Fruit fly (Drosophila melanogaster): ENCODE results near the gene Tdh.

Tdh gene

DNA sequence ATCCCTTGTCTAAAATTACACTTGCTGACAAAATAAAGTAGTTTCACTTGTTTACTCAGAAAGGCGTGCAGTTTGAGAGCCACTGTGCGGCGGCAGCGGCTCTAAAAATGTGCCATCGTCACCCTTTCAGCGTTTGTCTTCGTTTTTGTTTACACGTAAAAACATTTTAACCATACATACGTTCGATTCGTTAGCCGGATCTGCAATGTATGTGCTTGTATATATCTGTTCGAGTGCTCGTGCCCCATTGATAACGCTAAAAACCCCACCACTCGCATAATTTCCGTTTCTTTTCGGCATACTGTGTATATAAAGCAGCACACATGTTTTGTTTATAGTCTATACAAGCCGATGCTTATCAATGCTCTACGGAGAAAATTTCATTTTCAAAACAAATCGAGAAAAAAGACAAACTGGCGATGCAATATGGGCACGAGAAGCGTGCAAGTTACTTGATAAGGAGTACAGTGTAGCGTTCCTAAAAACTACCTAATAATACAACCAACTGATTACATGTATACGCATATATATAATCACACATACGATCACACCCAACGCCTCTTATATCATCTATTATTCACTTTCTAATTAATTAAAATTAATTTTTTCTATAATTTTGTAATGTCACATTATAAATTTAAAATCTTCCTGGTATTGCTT lies 49.9 kb downstream of the Tdh start (continued):
- TF ChIP-seq Bdp1 (GFP tag; optimal IDR thresholded peaks at IDR 0.05) (no peak), CG11456 (GFP tag; IDR thresholded peaks at IDR 0.05) (no peak), HLH4C (GFP tag; IDR thresholded peaks at IDR 0.05; ENCODE audit: partially characterized antibody) (peak; percentile 50; the same call in 2 of the 3 replicates), CG18599 (GFP tag; optimal IDR thresholded peaks at IDR 0.05) (peak; percentile 55), CG34422 (GFP tag; IDR thresholded peaks at IDR 0.05) (no peak), CG7928 (GFP tag; optimal IDR thresholded peaks at IDR 0.05) (no peak), HLH54F (GFP tag; optimal IDR thresholded peaks at IDR 0.05) (no peak), inv (GFP tag; IDR thresholded peaks at IDR 0.05; ENCODE audit: partially characterized antibody) (no peak), CG2202 (tag; optimal IDR thresholded peaks at IDR 0.05) (peak; percentile 15), CG8478 (optimal IDR thresholded peaks at IDR 0.05) (no peak), hbn (GFP tag; IDR thresholded peaks at IDR 0.05; ENCODE audit: partially characterized antibody) (no peak), CG11695 (GFP tag; IDR thresholded peaks at IDR 0.05) (no peak), CG14667 (GFP tag; IDR thresholded peaks at IDR 0.05) (no peak; the same call in 1 of the 2 replicates), wek (GFP tag; optimal IDR thresholded peaks at IDR 0.05) (no peak), odd (GFP tag; optimal IDR thresholded peaks at IDR 0.05) (no peak), slou (GFP tag; optimal IDR thresholded peaks at IDR 0.05) (no peak), hkb (optimal IDR thresholded peaks at IDR 0.05) (no peak), hkb (GFP tag; IDR thresholded peaks at IDR 0.05) (peak; percentile 16; the same call in 1 of the 2 replicates), CG1832 (GFP tag; optimal IDR thresholded peaks at IDR 0.05) (no peak), ac (GFP tag; optimal IDR thresholded peaks at IDR 0.05) (no peak), dan (GFP tag; IDR thresholded peaks at IDR 0.05) (no peak), CG13894 (tag; optimal IDR thresholded peaks at IDR 0.05) (no peak), fd64A (GFP tag; optimal IDR thresholded peaks at IDR 0.05) (no peak), CG4282 (GFP tag; optimal IDR thresholded peaks at IDR 0.05) (no peak), CG7372 (GFP tag; IDR thresholded peaks at IDR 0.05) (no peak), CG18764 (GFP tag; optimal IDR thresholded peaks at IDR 0.05) (peak; percentile 9), shn (GFP tag; optimal IDR thresholded peaks at IDR 0.05) (no peak), tup (GFP tag; optimal IDR thresholded peaks at IDR 0.05) (no peak), CG17361 (GFP tag; IDR thresholded peaks at IDR 0.05) (peak; percentile 77), Bteb2 (GFP tag; optimal IDR thresholded peaks at IDR 0.05) (no peak), CG6791 (GFP tag; IDR thresholded peaks at IDR 0.05; ENCODE audit: partially characterized antibody) (peak; percentile 62; the same call in 1 of the 3 replicates), croc (GFP tag; conservative IDR thresholded peaks at IDR 0.05) (no peak), CG13775 (GFP tag; optimal IDR thresholded peaks at IDR 0.05) (no peak), Hsf (GFP tag; optimal IDR thresholded peaks at IDR 0.05) (no peak), emc (GFP tag; optimal IDR thresholded peaks at IDR 0.05) (no peak), CG17385 (GFP tag; optimal IDR thresholded peaks at IDR 0.05) (peak; percentile 33), chif (GFP tag; optimal IDR thresholded peaks at IDR 0.05) (no peak), CG11093 (GFP tag; IDR thresholded peaks at IDR 0.05) (no peak), CG10431 (GFP tag; optimal IDR thresholded peaks at IDR 0.05) (no peak), CG14014 (GFP tag; IDR thresholded peaks at IDR 0.05) (peak; percentile 43; the same call in 1 of the 2 replicates), fd96Cb (tag; optimal IDR thresholded peaks at IDR 0.05) (peak; percentile 59), CG31365 (tag; optimal IDR thresholded peaks at IDR 0.05) (no peak), tna (GFP tag; IDR thresholded peaks at IDR 0.05; ENCODE audit: partially characterized antibody) (0 out of 2 replicates have a peak, but pooled peaks have one; percentile 34), bcd (GFP tag; optimal IDR thresholded peaks at IDR 0.05) (peak; percentile 14), zfh2 (GFP tag; optimal IDR thresholded peaks at IDR 0.05) (no peak), rib (GFP tag; IDR thresholded peaks at IDR 0.05) (no peak), Neu2 (GFP tag; optimal IDR thresholded peaks at IDR 0.05; ENCODE audit: borderline replicate concordance) (no peak), sc (optimal IDR thresholded peaks at IDR 0.05) (no peak), sc (GFP tag; optimal IDR thresholded peaks at IDR 0.05) (peak; percentile 23), ab (GFP tag; optimal IDR thresholded peaks at IDR 0.05) (no peak), vfl (GFP tag; optimal IDR thresholded peaks at IDR 0.05) (no peak)
